Worm (Caenorhabditis elegans) whole organism, midembryonic: ENCODE measurements around the gene asp-12.

ENCODE experiments used
- T22C8.4 ChIP-seq: fragments of 200-800 bp; sonication (Bioruptor generic); IDR thresholded peaks from 2 replicates; pipeline ENCODE4 v1.3.6; 2022; ENCODE audit warnings: missing genetic modification characterization, missing compliant biosample characterization
- cog-1 ChIP-seq: sonication (generic microtip); optimal IDR thresholded peaks from 2 replicates; lab custom pipeline; 2016; ENCODE audit warnings: missing genetic modification characterization, missing compliant biosample characterization
- flt-1 ChIP-seq: fragments of 200-800 bp; sonication (Bioruptor generic); IDR thresholded peaks from 2 replicates; pipeline ENCODE4 v1.3.6; 2022; ENCODE audit warnings: missing genetic modification characterization, missing compliant biosample characterization
- klf-2 ChIP-seq: fragments of 200-800 bp; sonication (Bioruptor generic); conservative IDR thresholded peaks from 2 replicates; pipeline ENCODE4 v1.3.6; 2022; ENCODE audit warnings: missing genetic modification reagents, missing genetic modification characterization, missing compliant biosample characterization
- med-1 ChIP-seq: sonication (generic microtip); optimal IDR thresholded peaks from 2 replicates; lab custom pipeline; 2017; ENCODE audit warnings: missing genetic modification characterization, mild to moderate bottlenecking, missing compliant biosample characterization, antibody characterized with exemption, missing genetic modification reagents; ENCODE audit not compliant: insufficient read depth
- ref-1 ChIP-seq: fragments of 200-800 bp; sonication (Bioruptor generic); conservative IDR thresholded peaks from 2 replicates; pipeline ENCODE4 v1.3.6; 2022; ENCODE audit warnings: missing genetic modification reagents, missing genetic modification characterization, missing compliant biosample characterization
- tab-1 ChIP-seq: fragments of 200-800 bp; sonication (Bioruptor generic); IDR thresholded peaks from 2 replicates; pipeline ENCODE4 v1.3.6; 2022; ENCODE audit warnings: missing genetic modification characterization, missing compliant biosample characterization
- ztf-29 ChIP-seq: fragments of 200-800 bp; sonication (Bioruptor generic); IDR thresholded peaks from 2 replicates; pipeline ENCODE4 v1.3.6; 2022; ENCODE audit warnings: missing genetic modification reagents, missing genetic modification characterization, missing compliant biosample characterization

- TF ChIP-seq flt-1 (GFP tag; lab: Robert Waterston, UW) (no peak), tab-1 (no peak), med-1 (no peak), ztf-29 (GFP tag; lab: Robert Waterston, UW) (no peak), T22C8.4 (GFP tag; lab: Robert Waterston, UW) (no peak), cog-1 (tag; lab: Kevin White, UChicago) (no peak), ref-1 (GFP tag; lab: Robert Waterston, UW) (no peak), klf-2 (GFP tag; lab: Robert Waterston, UW) (no peak)
These were observed 5.5 kb upstream of the asp-12 start, which contains the start of gene C16D9.8 for ce11 chrV:8263466-8263865.
